Fruit fly (Drosophila melanogaster): ENCODE data around the gene pck.

dm6 chrX:1476848-1477247, 6.4 kb downstream of the pck start, which contains the start of the genes Rab27 and mei-38:
- TF ChIP-seq psq (optimal IDR thresholded peaks at IDR 0.05) (no peak), Myc (optimal IDR thresholded peaks at IDR 0.05) (no peak), Sin3A (optimal IDR thresholded peaks at IDR 0.05) (no peak), h (optimal IDR thresholded peaks at IDR 0.05) (no peak)
